Fruit fly (Drosophila melanogaster) whole organism, adult: ENCODE measurements around the gene CG6179.
A peak's percentile ranks its signal among the peaks of the same experiment; 100 is the strongest.

Source experiments
- CG11617 ChIP-seq: fragments of 200-800 bp; sonication (Bioruptor generic); optimal IDR thresholded peaks from 2 replicates; lab custom pipeline; 2017; ENCODE audit warnings: mild to moderate bottlenecking, missing biosample characterization, missing genetic modification reagents, missing genetic modification characterization
- CG12768 ChIP-seq: fragments of 200-800 bp; sonication (Bioruptor generic); optimal IDR thresholded peaks from 2 replicates; lab custom pipeline; 2017; ENCODE audit warnings: missing biosample characterization, missing genetic modification characterization, mild to moderate bottlenecking, moderate library complexity, missing genetic modification reagents
- CG14711 ChIP-seq: fragments of 200-800 bp; sonication (Bioruptor generic); optimal IDR thresholded peaks from 2 replicates; lab custom pipeline; 2018; ENCODE audit warnings: missing biosample characterization, mild to moderate bottlenecking, missing genetic modification characterization, moderate library complexity
- CG1620 ChIP-seq: fragments of 200-800 bp; sonication (Bioruptor generic); optimal IDR thresholded peaks from 2 replicates; lab custom pipeline; 2016; ENCODE audit warnings: missing biosample characterization, missing genetic modification characterization
- CG33017 ChIP-seq: fragments of 200-800 bp; sonication (Bioruptor generic); optimal IDR thresholded peaks from 2 replicates; lab custom pipeline; 2018; ENCODE audit warnings: missing biosample characterization, mild to moderate bottlenecking, missing genetic modification characterization, moderate library complexity
- CG5204 ChIP-seq: fragments of 200-800 bp; sonication (Bioruptor generic); optimal IDR thresholded peaks from 2 replicates; lab custom pipeline; 2016; ENCODE audit warnings: missing biosample characterization, missing genetic modification characterization
- CG7045 ChIP-seq: fragments of 200-800 bp; sonication (Bioruptor generic); optimal IDR thresholded peaks from 2 replicates; lab custom pipeline; 2017; ENCODE audit warnings: missing biosample characterization, mild to moderate bottlenecking, missing genetic modification characterization
- CG7101 ChIP-seq: fragments of 200-800 bp; sonication (Bioruptor generic); optimal IDR thresholded peaks from 2 replicates; lab custom pipeline; 2018; ENCODE audit warnings: missing biosample characterization, mild to moderate bottlenecking, missing genetic modification characterization, moderate library complexity
- Clk ChIP-seq: fragments of 200-800 bp; sonication (Bioruptor generic); optimal IDR thresholded peaks from 2 replicates; lab custom pipeline; 2017; ENCODE audit warnings: missing biosample characterization, missing genetic modification characterization
- Crg-1 ChIP-seq: fragments of 200-800 bp; sonication (Bioruptor generic); optimal IDR thresholded peaks from 2 replicates; lab custom pipeline; 2016; ENCODE audit warnings: missing biosample characterization, missing genetic modification characterization
- Hr96 ChIP-seq: fragments of 200-800 bp; sonication (Bioruptor generic); optimal IDR thresholded peaks from 2 replicates; lab custom pipeline; 2016; ENCODE audit warnings: missing biosample characterization, missing genetic modification characterization
- Mnt ChIP-seq: fragments of 200-800 bp; sonication (Bioruptor generic); optimal IDR thresholded peaks from 2 replicates; lab custom pipeline; 2016; ENCODE audit warnings: missing biosample characterization, mild to moderate bottlenecking, missing genetic modification characterization
- bab1 ChIP-seq: fragments of 200-800 bp; sonication (Bioruptor generic); optimal IDR thresholded peaks from 3 replicates; lab custom pipeline; 2019; ENCODE audit warnings: missing biosample characterization, mild to moderate bottlenecking, missing genetic modification characterization, moderate library complexity
- cic ChIP-seq: fragments of 200-800 bp; sonication (Bioruptor generic); optimal IDR thresholded peaks from 2 replicates; lab custom pipeline; 2017; ENCODE audit warnings: missing biosample characterization, mild to moderate bottlenecking, missing genetic modification characterization, moderate library complexity
- cnc ChIP-seq, 2 experiments: fragments of >200 bp; optimal IDR thresholded peaks; 2 replicates each; lab custom pipeline; 2017
- kay ChIP-seq: fragments of 200-800 bp; sonication (Bioruptor generic); peaks from one replicate; lab custom pipeline; 2016; ENCODE audit warnings: missing biosample characterization, missing genetic modification characterization, borderline replicate concordance
- ovo ChIP-seq: fragments of 200-800 bp; sonication (Bioruptor generic); optimal IDR thresholded peaks from 2 replicates; lab custom pipeline; 2016; ENCODE audit warnings: missing biosample characterization, missing genetic modification characterization
- pad ChIP-seq: fragments of 200-800 bp; sonication (Bioruptor generic); optimal IDR thresholded peaks from 3 replicates; lab custom pipeline; 2017; ENCODE audit warnings: missing biosample characterization, missing genetic modification characterization, mild to moderate bottlenecking, moderate library complexity, missing genetic modification reagents
- tj ChIP-seq: fragments of 200-800 bp; sonication (Bioruptor generic); optimal IDR thresholded peaks from 3 replicates; lab custom pipeline; 2017; ENCODE audit warnings: missing biosample characterization, mild to moderate bottlenecking, missing genetic modification characterization, moderate library complexity
- toe ChIP-seq: fragments of 200-800 bp; sonication (Bioruptor generic); optimal IDR thresholded peaks from 2 replicates; lab custom pipeline; 2016; ENCODE audit warnings: missing biosample characterization, missing genetic modification characterization

The CG6179 gene

dm6 chrX:18368644-18368998 lies 11.3 kb upstream of the CG6179 start:
- peak; percentile 79 for TF ChIP-seq cic (GFP tag; lab: Kevin White, UChicago)
- no peak for TF ChIP-seq pad
- no peak for TF ChIP-seq Mnt
- no peak for TF ChIP-seq toe (GFP tag; lab: Kevin White, UChicago)
- TF ChIP-seq tj, result peak; percentile 99
- TF ChIP-seq kay (GFP tag; lab: Kevin White, UChicago), result peak; percentile 71
- TF ChIP-seq CG5204 (GFP tag; lab: Kevin White, UChicago), result no peak
- no peak for TF ChIP-seq ovo (GFP tag; lab: Kevin White, UChicago)
- TF ChIP-seq CG1620 (GFP tag; lab: Kevin White, UChicago), result no peak
- TF ChIP-seq CG14711, result no peak
- peak; percentile 19 for TF ChIP-seq CG12768
- no peak for TF ChIP-seq bab1 (GFP tag; lab: Kevin White, UChicago)
- TF ChIP-seq CG7101 (tag; lab: Kevin White, UChicago), result no peak
- TF ChIP-seq CG11617 (GFP tag; lab: Kevin White, UChicago), result no peak
- TF ChIP-seq CG7045 (GFP tag; lab: Kevin White, UChicago), result no peak
- no peak for TF ChIP-seq Hr96
- no peak for TF ChIP-seq Crg-1
- TF ChIP-seq cnc (optimal IDR thresholded peaks at IDR 0.05; lab: Kevin White, UChicago), result no peak
- TF ChIP-seq CG33017 (tag; lab: Kevin White, UChicago), result no peak
- no peak for TF ChIP-seq Clk (GFP tag; lab: Kevin White, UChicago)

- TF ChIP-seq CG12768 (peak; percentile 89), cic (GFP tag; lab: Kevin White, UChicago) (peak; percentile 42), CG7045 (GFP tag; lab: Kevin White, UChicago) (no peak), ovo (GFP tag; lab: Kevin White, UChicago) (peak; percentile 18), tj (peak; percentile 34), Clk (GFP tag; lab: Kevin White, UChicago) (no peak)
These were observed 10.1 kb upstream of the CG6179 start for dm6 chrX:18369767-18370166.

- TF ChIP-seq CG11617 (GFP tag; lab: Kevin White, UChicago) (peak; percentile 54), kay (GFP tag; lab: Kevin White, UChicago) (no peak), ovo (GFP tag; lab: Kevin White, UChicago) (no peak), tj (peak; percentile 93), Clk (GFP tag; lab: Kevin White, UChicago) (no peak), CG7101 (tag; lab: Kevin White, UChicago) (peak; percentile 22), Mnt (peak; percentile 55), Crg-1 (peak; percentile 28), toe (GFP tag; lab: Kevin White, UChicago) (no peak), CG33017 (tag; lab: Kevin White, UChicago) (no peak), CG14711 (peak; percentile 12), pad (peak; percentile 3), cic (GFP tag; lab: Kevin White, UChicago) (peak; percentile 27), CG7045 (GFP tag; lab: Kevin White, UChicago) (no peak), CG1620 (GFP tag; lab: Kevin White, UChicago) (peak; percentile 61), CG12768 (no peak), cnc (optimal IDR thresholded peaks at IDR 0.05; lab: Kevin White, UChicago) (no peak), Hr96 (no peak), CG5204 (GFP tag; lab: Kevin White, UChicago) (no peak), bab1 (GFP tag; lab: Kevin White, UChicago) (peak; percentile 40)
These were observed 8.8 kb upstream of the CG6179 start for dm6 chrX:18370775-18371735.

- TF ChIP-seq CG7101 (tag; lab: Kevin White, UChicago), result no peak
- no peak for TF ChIP-seq CG11617 (GFP tag; lab: Kevin White, UChicago)
- TF ChIP-seq CG14711, result no peak
- no peak for TF ChIP-seq CG1620 (GFP tag; lab: Kevin White, UChicago)
- no peak for TF ChIP-seq CG5204 (GFP tag; lab: Kevin White, UChicago)
- no peak for TF ChIP-seq toe (GFP tag; lab: Kevin White, UChicago)
- TF ChIP-seq cnc (optimal IDR thresholded peaks at IDR 0.05; lab: Kevin White, UChicago), result no peak
- TF ChIP-seq CG33017 (tag; lab: Kevin White, UChicago), result no peak
- no peak for TF ChIP-seq Crg-1
- no peak for TF ChIP-seq tj
- TF ChIP-seq Clk (GFP tag; lab: Kevin White, UChicago), result no peak
- TF ChIP-seq cic (GFP tag; lab: Kevin White, UChicago), result peak; percentile 34
- TF ChIP-seq ovo (GFP tag; lab: Kevin White, UChicago), result peak; percentile 87
- no peak for TF ChIP-seq kay (GFP tag; lab: Kevin White, UChicago)
- no peak for TF ChIP-seq CG12768
- TF ChIP-seq CG7045 (GFP tag; lab: Kevin White, UChicago), result no peak
- TF ChIP-seq bab1 (GFP tag; lab: Kevin White, UChicago), result no peak
- peak; percentile 71 for TF ChIP-seq pad
- TF ChIP-seq Hr96, result no peak
These were observed 5.4 kb upstream of the CG6179 start for dm6 chrX:18374421-18374935.

- TF ChIP-seq cnc (optimal IDR thresholded peaks at IDR 0.05; lab: Kevin White, UChicago) (no peak), Mnt (peak; percentile 28), bab1 (GFP tag; lab: Kevin White, UChicago) (peak; percentile 54)
These were observed 5.2 kb downstream of the CG6179 start, which contains the start of gene betaCOP for dm6 chrX:18385056-18385455. betaCOP (minus strand) TSS chrX:18385242.

- TF ChIP-seq Hr96 (no peak), cic (GFP tag; lab: Kevin White, UChicago) (peak; percentile 9)
These were observed 5.9 kb downstream of the CG6179 start for dm6 chrX:18385801-18386200.
